Worm (Caenorhabditis elegans): Measurements from ENCODE around the gene Y55B1BR.6.

The Y55B1BR.6 gene

ce11 chrIII:463711-464110 lies at the start of gene Y55B1BR.6:
TSS of gene Y55B1BR.6 (minus strand) at chrIII:463811.
- TF ChIP-seq hlh-6 (tag; optimal IDR thresholded peaks at IDR 0.05): no peak
- no peak for TF ChIP-seq unc-3 (GFP tag; conservative IDR thresholded peaks at IDR 0.05)
- no peak for TF ChIP-seq unc-3 (tag; optimal IDR thresholded peaks at IDR 0.05)
- no peak for TF ChIP-seq ceh-18 (tag; optimal IDR thresholded peaks at IDR 0.05)
- TF ChIP-seq T23F11.4 (GFP tag; optimal IDR thresholded peaks at IDR 0.05): no peak
- TF ChIP-seq sox-2 (GFP tag; IDR thresholded peaks at IDR 0.05): no peak
- TF ChIP-seq ama-1 (optimal IDR thresholded peaks at IDR 0.05): no peak
- TF ChIP-seq hlh-13 (GFP tag; optimal IDR thresholded peaks at IDR 0.05): no peak
- no peak for TF ChIP-seq K09A11.1 (tag; optimal IDR thresholded peaks at IDR 0.05; ENCODE audit: insufficient read depth)
- TF ChIP-seq pros-1 (tag; optimal IDR thresholded peaks at IDR 0.05): no peak
- TF ChIP-seq pax-1 (tag; optimal IDR thresholded peaks at IDR 0.05): no peak
- TF ChIP-seq odd-2 (tag; optimal IDR thresholded peaks at IDR 0.05): no peak
- no peak for TF ChIP-seq elt-2 (tag; optimal IDR thresholded peaks at IDR 0.05)
- no peak for TF ChIP-seq ceh-19 (GFP tag; optimal IDR thresholded peaks at IDR 0.05)
- TF ChIP-seq F13H6.1 (tag; optimal IDR thresholded peaks at IDR 0.05): no peak
- no peak for TF ChIP-seq ceh-14 (tag; optimal IDR thresholded peaks at IDR 0.05)
- TF ChIP-seq hlh-30 (tag; optimal IDR thresholded peaks at IDR 0.05; ENCODE audit: insufficient read depth): no peak

ce11 chrIII:513360-513759 lies 49.7 kb upstream of the Y55B1BR.6 start:
- no peak for TF ChIP-seq lim-6 (tag; optimal IDR thresholded peaks at IDR 0.05)
- no peak for TF ChIP-seq gmeb-2 (tag; optimal IDR thresholded peaks at IDR 0.05)

- TF ChIP-seq npax-4 (tag; optimal IDR thresholded peaks at IDR 0.05) (no peak), pha-2 (tag; optimal IDR thresholded peaks at IDR 0.05) (peak; percentile 12)
These were observed 48.5 kb upstream of the Y55B1BR.6 start, which contains the start of gene F30H5.3 for ce11 chrIII:512117-512516. TSS of gene F30H5.3 (minus strand) at chrIII:512217.

ce11 chrIII:509045-509444 lies 45.4 kb upstream of the Y55B1BR.6 start:
- TF ChIP-seq lim-6 (tag; optimal IDR thresholded peaks at IDR 0.05) (no peak), fkh-10 (GFP tag; optimal IDR thresholded peaks at IDR 0.05) (no peak), gmeb-2 (tag; optimal IDR thresholded peaks at IDR 0.05) (no peak), C38D4.7 (GFP tag; optimal IDR thresholded peaks at IDR 0.05) (no peak), dmd-4 (tag; optimal IDR thresholded peaks at IDR 0.05; ENCODE audit: borderline replicate concordance) (no peak), ceh-48 (tag; optimal IDR thresholded peaks at IDR 0.05) (no peak), rnt-1 (tag; optimal IDR thresholded peaks at IDR 0.05) (no peak), zip-5 (tag; optimal IDR thresholded peaks at IDR 0.05) (no peak), sdc-2 (tag; optimal IDR thresholded peaks at IDR 0.05) (no peak), pat-9 (tag; optimal IDR thresholded peaks at IDR 0.05) (no peak), nhr-11 (tag; optimal IDR thresholded peaks at IDR 0.05) (no peak), unc-3 (GFP tag; conservative IDR thresholded peaks at IDR 0.05) (no peak), unc-3 (tag; optimal IDR thresholded peaks at IDR 0.05) (no peak), eyg-1 (tag; optimal IDR thresholded peaks at IDR 0.05) (no peak)

- TF ChIP-seq ceh-24 (tag; optimal IDR thresholded peaks at IDR 0.05) (peak; percentile 76), ceh-30 (tag; optimal IDR thresholded peaks at IDR 0.05) (no peak), ceh-6 (GFP tag; optimal IDR thresholded peaks at IDR 0.05) (peak; percentile 88), pros-1 (tag; optimal IDR thresholded peaks at IDR 0.05) (peak; percentile 82), ama-1 (optimal IDR thresholded peaks at IDR 0.05) (no peak), pha-4 (tag; optimal IDR thresholded peaks at IDR 0.05) (no peak), ceh-19 (GFP tag; optimal IDR thresholded peaks at IDR 0.05) (peak; percentile 90), fkh-10 (GFP tag; optimal IDR thresholded peaks at IDR 0.05) (no peak), gmeb-2 (tag; optimal IDR thresholded peaks at IDR 0.05) (peak; percentile 90), eyg-1 (tag; optimal IDR thresholded peaks at IDR 0.05) (peak; percentile 54), madf-2 (tag; optimal IDR thresholded peaks at IDR 0.05) (peak; percentile 86), ztf-16 (tag; optimal IDR thresholded peaks at IDR 0.05) (peak; percentile 88), ceh-48 (tag; optimal IDR thresholded peaks at IDR 0.05) (peak; percentile 75), dve-1 (tag; optimal IDR thresholded peaks at IDR 0.05) (peak; percentile 83), hlh-13 (GFP tag; optimal IDR thresholded peaks at IDR 0.05) (peak; percentile 87), ceh-2 (tag; optimal IDR thresholded peaks at IDR 0.05) (peak; percentile 83), pax-1 (tag; optimal IDR thresholded peaks at IDR 0.05) (no peak), sox-4 (tag; optimal IDR thresholded peaks at IDR 0.05) (peak; percentile 87), ceh-34 (tag; optimal IDR thresholded peaks at IDR 0.05) (peak; percentile 88), tbx-2 (tag; optimal IDR thresholded peaks at IDR 0.05) (peak; percentile 80), dmd-4 (tag; optimal IDR thresholded peaks at IDR 0.05; ENCODE audit: borderline replicate concordance) (peak; percentile 90), sox-2 (GFP tag; IDR thresholded peaks at IDR 0.05) (peak; percentile 43; the same call in 1 of the 2 replicates), ets-4 (tag; optimal IDR thresholded peaks at IDR 0.05) (peak; percentile 70), ref-2 (tag; optimal IDR thresholded peaks at IDR 0.05) (peak; percentile 85), K09A11.1 (tag; optimal IDR thresholded peaks at IDR 0.05; ENCODE audit: insufficient read depth) (no peak), unc-86 (tag; optimal IDR thresholded peaks at IDR 0.05) (peak; percentile 62)
These were observed 39.0 kb upstream of the Y55B1BR.6 start for ce11 chrIII:502583-502982.

Measured in whole organism, late embryonic.